Worm (Caenorhabditis elegans) whole organism, L4 larva: ENCODE measurements around the gene R02E4.2.
A peak's percentile ranks its signal among the peaks of the same experiment; 100 is the strongest.

Source experiments
- F26F4.8 ChIP-seq: fragments of 200-800 bp; sonication (Bioruptor generic); conservative IDR thresholded peaks from 2 replicates; pipeline ENCODE4 v1.3.6; 2022; ENCODE audit warnings: missing genetic modification characterization, missing compliant biosample characterization
- T26A8.4 ChIP-seq: fragments of 200-800 bp; sonication (Bioruptor generic); IDR thresholded peaks from 2 replicates; pipeline ENCODE4 v1.3.6; 2022; ENCODE audit warnings: missing genetic modification characterization, missing compliant biosample characterization
- Y48G9A.11 ChIP-seq: fragments of 200-800 bp; sonication (Bioruptor generic); IDR thresholded peaks from 2 replicates; pipeline ENCODE4 v1.3.6; 2022; ENCODE audit warnings: missing genetic modification reagents, missing genetic modification characterization, missing compliant biosample characterization
- Y75B8A.6 ChIP-seq: fragments of 200-800 bp; sonication (Bioruptor generic); IDR thresholded peaks from 2 replicates; pipeline ENCODE4 v1.3.6; 2022; ENCODE audit warnings: missing genetic modification reagents, missing genetic modification characterization, missing compliant biosample characterization
- ZK337.2 ChIP-seq: fragments of 200-800 bp; sonication (Bioruptor generic); IDR thresholded peaks from 2 replicates; pipeline ENCODE4 v1.3.6; 2022; ENCODE audit warnings: missing genetic modification reagents, missing genetic modification characterization, missing compliant biosample characterization
- aha-1 ChIP-seq: fragments of 150-350 bp; peaks from one replicate; lab custom pipeline; 2014; ENCODE audit warnings: missing biosample characterization, missing genetic modification characterization
- arid-1 ChIP-seq: fragments of 200-800 bp; sonication (Bioruptor generic); conservative IDR thresholded peaks from 2 replicates; pipeline ENCODE4 v1.3.6; 2022; ENCODE audit warnings: missing genetic modification reagents, missing genetic modification characterization, missing compliant biosample characterization
- ceh-20 ChIP-seq: fragments of 200-800 bp; sonication (Bioruptor generic); IDR thresholded peaks from 2 replicates; pipeline ENCODE4 v1.3.6; 2022; ENCODE audit warnings: missing genetic modification reagents, missing genetic modification characterization, missing compliant biosample characterization
- ceh-44 ChIP-seq: fragments of 200-800 bp; sonication (Bioruptor generic); IDR thresholded peaks from 2 replicates; pipeline ENCODE4 v1.3.6; 2022; ENCODE audit warnings: missing genetic modification reagents, missing genetic modification characterization, missing compliant biosample characterization
- ceh-62 ChIP-seq: sonication (generic microtip); optimal IDR thresholded peaks from 2 replicates; lab custom pipeline; 2017; ENCODE audit warnings: missing biosample characterization, missing genetic modification characterization
- ces-1 ChIP-seq: fragments of 150-350 bp; sonication (generic microtip); optimal IDR thresholded peaks from 4 replicates; lab custom pipeline; 2014; ENCODE audit warnings: missing biosample characterization, missing genetic modification reagents, missing genetic modification characterization
- daf-16 ChIP-seq, 3 experiments: sonication (generic microtip); optimal IDR thresholded peaks; 2 replicates each; lab custom pipeline; 2016 to 2017; ENCODE audit warnings: missing genetic modification characterization in 3 of 3, missing genetic modification reagents in 3 of 3, mild to moderate bottlenecking in 2 of 3, missing compliant biosample characterization in 2 of 3, missing biosample characterization in 1 of 3, moderate library complexity in 1 of 3
- dmd-6 ChIP-seq: fragments of 200-800 bp; sonication (Bioruptor generic); IDR thresholded peaks from 2 replicates; pipeline ENCODE4 v1.3.6; 2022; ENCODE audit warnings: missing genetic modification reagents, missing genetic modification characterization, missing compliant biosample characterization
- dmd-8 ChIP-seq: fragments of 200-800 bp; sonication (Bioruptor generic); IDR thresholded peaks from 2 replicates; pipeline ENCODE4 v1.3.6; 2022; ENCODE audit warnings: missing genetic modification characterization, missing compliant biosample characterization
- dpl-1 ChIP-seq: fragments of 150-350 bp; optimal IDR thresholded peaks from 2 replicates; lab custom pipeline; 2014; ENCODE audit warnings: missing biosample characterization, missing genetic modification reagents, missing genetic modification characterization
- dve-1 ChIP-seq: sonication (generic microtip); optimal IDR thresholded peaks from 2 replicates; lab custom pipeline; 2017; ENCODE audit warnings: antibody characterized with exemption, mild to moderate bottlenecking, missing genetic modification characterization, missing compliant biosample characterization; ENCODE audit not compliant: insufficient read depth
- egl-43 ChIP-seq: fragments of 200-800 bp; sonication (Bioruptor generic); IDR thresholded peaks from 2 replicates; pipeline ENCODE4 v1.3.6; 2022; ENCODE audit warnings: missing genetic modification reagents, missing genetic modification characterization, missing compliant biosample characterization
- gei-8 ChIP-seq: fragments of 200-800 bp; sonication (Bioruptor generic); optimal IDR thresholded peaks from 2 replicates; lab custom pipeline; 2018; ENCODE audit warnings: mild to moderate bottlenecking, missing genetic modification characterization, missing compliant biosample characterization
- hlh-11 ChIP-seq: fragments of 200-800 bp; sonication (Bioruptor generic); optimal IDR thresholded peaks from 2 replicates; lab custom pipeline; 2018; ENCODE audit warnings: mild to moderate bottlenecking, missing genetic modification characterization, missing compliant biosample characterization
- hlh-30 ChIP-seq: sonication (generic microtip); optimal IDR thresholded peaks from 2 replicates; lab custom pipeline; 2017; ENCODE audit warnings: antibody characterized with exemption, mild to moderate bottlenecking, missing genetic modification characterization, missing compliant biosample characterization; ENCODE audit not compliant: insufficient read depth
- hmg-1.1 ChIP-seq: fragments of 200-800 bp; sonication (Bioruptor generic); IDR thresholded peaks from 2 replicates; pipeline ENCODE4 v1.3.6; 2022; ENCODE audit warnings: missing genetic modification reagents, missing genetic modification characterization, missing compliant biosample characterization
- lim-7 ChIP-seq: fragments of 200-800 bp; sonication (Bioruptor generic); IDR thresholded peaks from 2 replicates; pipeline ENCODE4 v1.3.6; 2022; ENCODE audit warnings: missing genetic modification characterization, missing compliant biosample characterization
- lin-1 ChIP-seq: fragments of 200-800 bp; sonication (Bioruptor generic); IDR thresholded peaks from 2 replicates; pipeline ENCODE4 v1.3.6; 2022; ENCODE audit warnings: missing genetic modification reagents, missing genetic modification characterization, missing compliant biosample characterization
- lin-13 ChIP-seq: fragments of 150-350 bp; optimal IDR thresholded peaks from 2 replicates; lab custom pipeline; 2014; ENCODE audit warnings: missing biosample characterization, missing genetic modification reagents, missing genetic modification characterization
- lsy-2 ChIP-seq, 2 experiments: fragments of 150-350 bp in 1 of 2; sonication (generic microtip) in 1 of 2; optimal IDR thresholded peaks; 2 replicates each; lab custom pipeline; 2014 to 2017; ENCODE audit warnings: missing biosample characterization in 2 of 2, missing genetic modification characterization in 2 of 2
- madf-5 ChIP-seq, 2 experiments: fragments of 200-800 bp; sonication (Bioruptor generic); IDR thresholded peaks; 2 replicates each; pipeline ENCODE4 v1.3.6; 2022; ENCODE audit warnings: missing compliant biosample characterization in 2 of 2, missing genetic modification characterization in 2 of 2
- mdl-1 ChIP-seq, 2 experiments: fragments of 150-350 bp in 1 of 2; sonication (generic microtip) in 1 of 2; optimal IDR thresholded peaks; 2 replicates each; lab custom pipeline; 2014 to 2017; ENCODE audit warnings: missing biosample characterization in 2 of 2, missing genetic modification characterization in 2 of 2
- mdt-29 ChIP-seq: fragments of 200-800 bp; sonication (Bioruptor generic); IDR thresholded peaks from 2 replicates; pipeline ENCODE4 v1.3.6; 2022; ENCODE audit warnings: missing genetic modification reagents, missing genetic modification characterization, missing compliant biosample characterization
- mep-1 ChIP-seq: fragments of 150-350 bp; sonication (generic microtip); optimal IDR thresholded peaks from 3 replicates; lab custom pipeline; 2014; ENCODE audit warnings: missing biosample characterization, missing genetic modification characterization
- mes-2 ChIP-seq: sonication (generic microtip); optimal IDR thresholded peaks from 2 replicates; lab custom pipeline; 2016; ENCODE audit warnings: missing genotype, mild to moderate bottlenecking, missing genetic modification characterization, missing compliant biosample characterization; ENCODE audit not compliant: poor library complexity, severe bottlenecking
- mxl-3 ChIP-seq: fragments of 200-800 bp; sonication (Bioruptor generic); optimal IDR thresholded peaks from 2 replicates; lab custom pipeline; 2018; ENCODE audit warnings: mild to moderate bottlenecking, missing genetic modification characterization, missing compliant biosample characterization
- nhr-10 ChIP-seq: fragments of 150-350 bp; optimal IDR thresholded peaks from 2 replicates; lab custom pipeline; 2014; ENCODE audit warnings: missing biosample characterization, missing genetic modification characterization
- nhr-102 ChIP-seq: sonication (generic microtip); optimal IDR thresholded peaks from 2 replicates; lab custom pipeline; 2016; ENCODE audit warnings: mild to moderate bottlenecking, missing genetic modification characterization, moderate library complexity, missing compliant biosample characterization
- nhr-237 ChIP-seq: sonication (generic microtip); optimal IDR thresholded peaks from 2 replicates; lab custom pipeline; 2017; ENCODE audit warnings: missing biosample characterization, missing genetic modification characterization
- nhr-28 ChIP-seq: fragments of 150-350 bp; optimal IDR thresholded peaks from 2 replicates; lab custom pipeline; 2014; ENCODE audit warnings: missing biosample characterization, missing genetic modification characterization
- nhr-42 ChIP-seq: fragments of 200-800 bp; sonication (Bioruptor generic); IDR thresholded peaks from 2 replicates; pipeline ENCODE4 v1.3.6; 2022; ENCODE audit warnings: missing genetic modification characterization, missing compliant biosample characterization
- saeg-2 ChIP-seq: fragments of 200-800 bp; sonication (Bioruptor generic); IDR thresholded peaks from 2 replicates; pipeline ENCODE4 v1.3.6; 2022; ENCODE audit warnings: missing genetic modification reagents, missing genetic modification characterization, missing compliant biosample characterization
- set-16 ChIP-seq: fragments of 200-800 bp; sonication (Bioruptor generic); IDR thresholded peaks from 2 replicates; pipeline ENCODE4 v1.3.6; 2022; ENCODE audit warnings: missing genetic modification reagents, missing genetic modification characterization, missing compliant biosample characterization
- skn-1 ChIP-seq: fragments of 150-350 bp; optimal IDR thresholded peaks from 2 replicates; lab custom pipeline; 2014; ENCODE audit warnings: missing biosample characterization, missing genetic modification characterization
- snpc-1.2 ChIP-seq: fragments of 200-800 bp; sonication (Bioruptor generic); IDR thresholded peaks from 2 replicates; pipeline ENCODE4 v1.3.6; 2022; ENCODE audit warnings: missing genetic modification reagents, missing genetic modification characterization, missing compliant biosample characterization
- snpc-4 ChIP-seq: fragments of 150-350 bp; optimal IDR thresholded peaks from 2 replicates; lab custom pipeline; 2014; ENCODE audit warnings: missing biosample characterization, missing genetic modification characterization
- spr-1 ChIP-seq: sonication (generic microtip); optimal IDR thresholded peaks from 2 replicates; lab custom pipeline; 2016; ENCODE audit warnings: mild to moderate bottlenecking, missing genetic modification characterization, missing compliant biosample characterization
- tag-97 ChIP-seq: fragments of 200-800 bp; sonication (Bioruptor generic); IDR thresholded peaks from 2 replicates; pipeline ENCODE4 v1.3.6; 2022; ENCODE audit warnings: missing genetic modification characterization, missing compliant biosample characterization
- tra-1 ChIP-seq: fragments of 200-800 bp; sonication (Bioruptor generic); IDR thresholded peaks from 2 replicates; pipeline ENCODE4 v1.3.6; 2022; ENCODE audit warnings: missing genetic modification reagents, missing genetic modification characterization, missing compliant biosample characterization
- unc-130 ChIP-seq: sonication (generic microtip); optimal IDR thresholded peaks from 2 replicates; lab custom pipeline; 2016; ENCODE audit warnings: missing genetic modification reagents, missing genetic modification characterization, missing compliant biosample characterization
- unc-39 ChIP-seq: sonication (generic microtip); optimal IDR thresholded peaks from 2 replicates; lab custom pipeline; 2017; ENCODE audit warnings: missing biosample characterization, missing genetic modification characterization

R02E4.2 gene

ce11 chrX:4140755-4141417 is 33.6 kb downstream of the R02E4.2 start (continued):
- peak; percentile 63 for TF ChIP-seq nhr-28 (tag; lab: Kevin White, UChicago)

DNA sequence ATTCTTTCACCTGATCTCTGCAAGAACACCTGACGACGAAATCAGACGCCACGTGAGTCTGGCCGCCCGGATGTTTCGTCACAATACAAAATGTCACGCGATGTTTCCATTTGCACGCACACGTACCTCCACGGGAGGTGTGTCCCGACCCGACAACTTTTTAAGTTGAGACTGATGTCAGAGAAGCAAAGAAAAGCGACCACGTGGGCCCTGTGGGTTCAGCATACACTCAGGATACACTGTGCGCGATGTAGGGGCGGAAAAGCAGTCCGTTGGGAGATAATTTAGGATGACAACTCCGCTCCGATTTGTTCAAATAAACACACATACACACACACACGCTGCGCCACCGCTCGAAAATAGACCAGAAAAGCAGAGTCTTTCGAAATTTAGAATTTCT is 34.9 kb downstream of the R02E4.2 start:
- TF ChIP-seq hlh-30 (peak; percentile 98), mxl-3 (GFP tag; lab: Kevin White, UChicago) (peak; percentile 93), F26F4.8 (GFP tag; lab: Robert Waterston, UW) (no peak), tra-1 (peak; percentile 94), lin-13 (peak; percentile 88), egl-43 (GFP tag; lab: Robert Waterston, UW) (peak; percentile 47; the same call in 1 of the 2 replicates), snpc-4 (tag; lab: Kevin White, UChicago) (no peak), hlh-11 (tag; lab: Kevin White, UChicago) (peak; percentile 98), Y48G9A.11 (GFP tag; lab: Robert Waterston, UW) (0 out of 2 replicates have a peak, but pooled peaks have one; percentile 29), ceh-44 (GFP tag; lab: Robert Waterston, UW) (no peak), nhr-10 (tag; lab: Kevin White, UChicago) (no peak), tag-97 (no peak), lsy-2 (tag; optimal IDR thresholded peaks at IDR 0.05; lab: Kevin White, UChicago) (peak in 1 of 2 experiments; percentile 74), nhr-237 (no peak), daf-16 (GFP tag; optimal IDR thresholded peaks at IDR 0.05; lab: Kevin White, UChicago) (peak in 1 of 2 experiments; percentile 22), daf-16 (tag; optimal IDR thresholded peaks at IDR 0.05; lab: Kevin White, UChicago) (peak; percentile 41), ces-1 (GFP tag; lab: Kevin White, UChicago) (no peak), mes-2 (tag; lab: Kevin White, UChicago) (peak; percentile 2), dmd-8 (GFP tag; lab: Robert Waterston, UW) (0 out of 2 replicates have a peak, but pooled peaks have one; percentile 4), unc-39 (no peak), mep-1 (peak; percentile 63), set-16 (peak; percentile 67), lin-1 (GFP tag; lab: Robert Waterston, UW) (peak; percentile 92), mdl-1 (tag; optimal IDR thresholded peaks at IDR 0.05; lab: Kevin White, UChicago) (peak; percentile 91 to 93), nhr-42 (peak; percentile 80; the same call in 1 of the 2 replicates), ceh-20 (GFP tag; lab: Robert Waterston, UW) (peak; percentile 93), gei-8 (GFP tag; lab: Kevin White, UChicago) (peak; percentile 59), T26A8.4 (GFP tag; lab: Robert Waterston, UW) (peak; percentile 73), spr-1 (tag; lab: Kevin White, UChicago) (peak; percentile 26), dmd-6 (peak; percentile 96), lim-7 (GFP tag; lab: Robert Waterston, UW) (0 out of 2 replicates have a peak, but pooled peaks have one; percentile 10), ceh-62 (no peak), snpc-1.2 (GFP tag; lab: Robert Waterston, UW) (0 out of 2 replicates have a peak, but pooled peaks have one; percentile 16), dve-1 (tag; lab: Kevin White, UChicago) (peak; percentile 88), nhr-28 (tag; lab: Kevin White, UChicago) (peak; percentile 86), unc-130 (GFP tag; lab: Kevin White, UChicago) (no peak), dpl-1 (peak; percentile 14), nhr-102 (tag; lab: Kevin White, UChicago) (peak; percentile 79), aha-1 (tag; lab: Kevin White, UChicago) (peak; percentile 100), mdt-29 (GFP tag; lab: Robert Waterston, UW) (peak; percentile 92), madf-5 (GFP tag; IDR thresholded peaks at IDR 0.05; lab: Robert Waterston, UW) (peak in 1 of 2 experiments; percentile 82; a peak in 1 of 4 replicates), skn-1 (tag; lab: Kevin White, UChicago) (peak; percentile 34), ZK337.2 (GFP tag; lab: Robert Waterston, UW) (0 out of 2 replicates have a peak, but pooled peaks have one; percentile 53), hmg-1.1 (GFP tag; lab: Robert Waterston, UW) (peak; percentile 18), Y75B8A.6 (peak; percentile 58; the same call in 1 of the 2 replicates), arid-1 (GFP tag; lab: Robert Waterston, UW) (peak; percentile 75), saeg-2 (GFP tag; lab: Robert Waterston, UW) (peak; percentile 80)
